Fruit fly (Drosophila melanogaster): ENCODE measurements around the gene CG7296.

CG7296 gene

DNA sequence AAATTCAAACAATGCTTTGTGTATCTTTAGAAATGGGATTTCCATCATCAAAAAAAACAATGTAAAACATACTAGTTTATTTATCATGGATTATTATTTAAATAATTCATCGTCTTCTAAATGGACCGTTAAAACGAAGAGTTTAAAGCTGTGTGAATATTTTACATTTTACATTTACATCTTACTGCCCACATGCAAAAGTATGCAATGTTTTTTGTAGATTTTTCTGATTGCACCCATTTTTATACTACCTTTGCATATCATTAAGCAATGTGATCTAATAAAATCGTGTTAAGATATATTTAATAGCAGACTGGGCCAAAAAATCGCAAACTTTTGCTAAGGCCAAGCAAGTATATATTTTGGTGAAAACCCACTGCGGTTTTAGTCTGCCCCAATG is 15.3 kb downstream of the CG7296 start:
- no peak for TF ChIP-seq CG17801 (GFP tag; optimal IDR thresholded peaks at IDR 0.05; ENCODE audit: partially characterized antibody)

DNA sequence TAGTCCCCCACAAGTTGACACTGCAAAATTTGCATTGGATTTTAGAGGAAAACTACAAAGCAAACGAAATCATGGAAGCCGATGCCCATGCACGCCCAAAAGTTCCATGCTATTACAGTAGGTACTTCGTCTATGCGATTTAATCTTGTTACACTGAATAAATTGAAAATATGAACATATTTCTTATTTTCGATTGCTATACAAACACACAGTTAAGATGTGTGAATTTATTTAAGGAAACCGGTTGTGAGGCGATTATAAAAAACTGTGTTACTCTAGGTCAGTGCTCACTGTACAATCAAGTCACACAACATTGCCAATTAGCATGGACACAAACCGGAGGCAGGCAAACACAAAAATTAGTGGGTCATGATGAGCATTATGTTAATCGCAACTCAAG is 21.3 kb downstream of the CG7296 start:
- no peak for TF ChIP-seq CG17801 (GFP tag; optimal IDR thresholded peaks at IDR 0.05; ENCODE audit: partially characterized antibody)

DNA sequence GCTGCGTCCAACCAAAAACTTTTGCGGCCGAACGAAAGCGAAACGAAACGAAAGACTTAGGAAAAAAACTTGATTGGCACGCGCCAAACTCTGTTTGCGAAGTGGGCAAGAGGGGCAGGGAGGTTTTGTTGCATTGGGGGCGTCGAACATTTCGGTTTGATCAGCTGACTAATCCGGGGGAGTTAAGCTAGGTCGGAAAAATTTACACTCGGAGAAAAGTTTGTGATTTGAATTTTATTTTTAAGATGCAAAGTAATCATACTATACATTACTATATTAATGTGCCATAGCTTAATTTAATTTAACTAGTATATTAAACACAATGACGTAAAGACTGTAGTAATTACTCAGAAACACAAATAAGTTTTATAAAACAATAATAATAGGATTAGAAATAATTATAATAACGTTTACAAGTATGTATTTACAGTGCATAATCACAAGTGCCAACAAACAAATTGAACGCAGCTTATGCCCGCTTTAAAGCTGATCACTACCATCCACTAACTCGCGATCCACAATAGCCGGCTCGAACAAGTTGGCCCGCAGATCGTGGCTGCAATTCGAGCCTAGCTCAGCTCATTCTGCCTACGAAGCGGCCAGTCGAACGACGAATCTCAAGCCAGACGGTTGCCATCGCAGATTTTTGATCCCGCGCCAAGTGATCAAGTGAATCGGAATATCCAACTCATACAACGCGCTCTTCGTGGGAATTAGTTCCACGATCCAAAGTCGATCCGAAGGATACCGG is 25.2 kb downstream of the CG7296 start, which contains the start of gene CG31871:
Gene CG31871, plus strand, starts transcription at position 592 of the 751 bp plus-strand sequence.
- TF ChIP-seq CG17801 (GFP tag; optimal IDR thresholded peaks at IDR 0.05; ENCODE audit: partially characterized antibody), result no peak

DNA sequence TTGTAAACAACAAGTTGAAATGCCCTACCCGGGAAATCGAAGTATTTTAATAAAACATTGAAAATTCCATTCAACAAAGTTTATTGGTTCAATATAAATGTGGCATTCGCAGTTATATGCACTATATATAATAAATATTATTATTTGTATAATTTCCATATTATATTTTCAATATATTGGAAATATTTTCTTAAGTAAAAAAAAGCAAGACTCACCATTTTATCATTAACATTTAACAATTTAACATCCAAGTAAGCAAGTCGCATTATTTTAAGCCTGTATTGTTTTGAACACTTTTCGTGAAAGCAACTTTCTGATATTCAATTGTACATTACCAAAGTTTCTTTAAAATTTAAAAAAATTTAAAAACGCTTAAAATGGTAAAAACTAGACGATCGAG is 28.9 kb downstream of the CG7296 start, which contains the start of gene CG45690:
Gene CG45690, plus strand, starts transcription at position 301 of the 400 bp plus-strand sequence.
- TF ChIP-seq CG17801 (GFP tag; optimal IDR thresholded peaks at IDR 0.05; ENCODE audit: partially characterized antibody), result no peak

DNA sequence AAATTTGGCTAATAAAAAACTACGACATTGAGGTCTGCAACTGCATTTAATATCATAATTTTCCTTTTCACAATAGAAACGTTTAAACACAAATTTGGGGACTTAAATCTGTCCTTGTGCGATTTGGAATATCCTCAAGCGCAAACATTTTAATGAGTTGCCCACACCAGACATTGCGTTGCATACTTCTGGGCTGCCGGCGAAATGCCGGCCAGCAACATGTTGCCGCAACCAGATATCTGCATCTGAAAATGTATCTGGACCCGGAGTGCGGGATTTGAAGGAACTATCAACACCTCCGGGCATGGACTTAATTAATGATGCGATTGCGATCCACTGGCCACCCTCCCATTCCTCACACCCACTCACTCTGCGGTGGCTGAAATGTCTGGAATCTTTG is 32.3 kb downstream of the CG7296 start:
- TF ChIP-seq CG17801 (GFP tag; optimal IDR thresholded peaks at IDR 0.05; ENCODE audit: partially characterized antibody), result no peak

DNA sequence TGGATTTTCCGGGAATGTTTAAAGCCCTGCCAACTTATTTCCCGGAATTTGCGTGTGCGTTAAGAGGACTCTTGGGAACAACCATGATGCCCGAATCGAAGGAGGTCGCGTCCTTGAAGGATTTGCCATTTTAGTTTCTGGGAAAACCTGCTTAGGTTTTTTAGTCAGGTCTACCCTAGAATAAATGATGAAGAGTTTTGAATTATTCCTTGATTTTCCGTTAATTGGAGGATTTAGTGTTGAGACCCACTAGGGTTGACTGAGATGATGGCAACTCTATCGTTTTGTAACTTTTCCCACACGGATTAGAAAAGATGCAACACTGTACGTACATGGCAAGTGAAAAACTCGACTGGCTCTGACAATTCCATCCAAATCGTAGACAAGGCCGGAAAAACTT is 35.6 kb downstream of the CG7296 start, which contains the start of gene dbf:
Gene dbf, plus strand, starts transcription at position 301 of the 400 bp plus-strand sequence.
- TF ChIP-seq CG17801 (GFP tag; optimal IDR thresholded peaks at IDR 0.05; ENCODE audit: partially characterized antibody), result no peak

DNA sequence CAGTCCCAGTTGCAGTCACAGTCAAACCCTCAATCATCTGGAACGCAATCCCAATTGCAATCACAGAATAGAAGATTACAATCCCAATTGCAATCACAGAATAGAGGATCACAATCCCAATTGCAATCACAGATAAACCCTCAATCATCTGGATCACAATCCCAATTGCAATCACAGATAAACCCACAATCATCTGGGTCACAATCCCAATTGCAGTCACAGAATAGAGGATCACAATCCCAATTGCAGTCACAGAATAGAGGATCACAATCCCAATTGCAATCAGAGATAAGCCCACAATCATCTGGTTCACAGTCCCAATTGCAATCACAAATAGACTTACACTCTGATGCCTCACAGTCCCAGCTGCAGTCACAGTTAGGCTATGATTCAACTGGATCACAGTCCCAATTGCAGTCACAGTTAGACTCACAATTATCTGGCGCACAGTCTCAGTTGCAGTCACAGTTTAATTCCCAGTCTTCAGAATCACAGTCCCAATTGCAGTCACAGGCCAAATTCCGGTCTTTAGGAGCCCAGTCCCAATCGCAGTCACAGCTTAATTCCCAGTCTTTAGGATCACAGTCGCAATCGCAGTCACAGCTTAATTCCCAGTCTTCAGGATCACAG is 39.0 kb downstream of the CG7296 start:
- TF ChIP-seq CG17801 (GFP tag; optimal IDR thresholded peaks at IDR 0.05; ENCODE audit: partially characterized antibody), result no peak

DNA sequence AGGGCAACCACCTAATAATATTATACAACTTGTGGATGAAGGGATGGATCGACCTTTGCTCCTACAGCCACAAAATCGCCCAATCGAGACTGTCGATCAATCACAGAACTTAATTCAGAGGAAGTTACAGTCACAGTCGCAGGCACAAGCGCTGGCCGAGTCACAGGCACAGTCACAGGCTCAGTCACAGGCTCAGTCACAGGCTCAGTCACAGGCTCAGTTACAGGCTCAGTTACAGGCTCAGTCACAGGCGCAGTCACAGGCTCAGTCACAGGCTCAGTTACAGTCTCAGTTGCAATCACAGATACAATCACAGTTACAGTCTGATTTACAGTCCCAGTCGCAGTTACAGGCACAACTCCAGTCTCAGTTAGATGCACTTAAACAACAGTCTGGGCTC is 40.1 kb downstream of the CG7296 start:
- no peak for TF ChIP-seq CG17801 (GFP tag; optimal IDR thresholded peaks at IDR 0.05; ENCODE audit: partially characterized antibody)

DNA sequence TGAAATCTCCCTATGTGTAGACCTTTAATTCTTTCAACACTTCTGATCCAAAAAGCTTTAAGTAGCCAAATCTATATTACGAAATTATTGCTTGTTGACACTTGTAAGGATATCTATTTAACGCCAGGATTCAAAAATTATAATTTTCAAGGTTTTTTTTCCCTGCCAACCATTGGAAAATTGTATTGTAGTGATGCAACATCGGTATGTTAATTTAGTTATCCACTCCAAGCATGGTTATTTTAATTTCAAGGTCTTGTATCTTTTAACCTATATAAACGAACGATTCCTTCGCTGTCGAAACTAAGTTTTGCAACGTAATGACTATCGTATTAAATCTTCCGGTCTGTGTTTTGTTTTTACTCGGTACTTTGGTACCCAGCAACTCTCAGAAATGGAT is 40.8 kb downstream of the CG7296 start, which contains the start of gene CG17097:
Gene CG17097, plus strand, starts transcription at position 301 of the 400 bp plus-strand sequence.
- TF ChIP-seq CG17801 (GFP tag; optimal IDR thresholded peaks at IDR 0.05; ENCODE audit: partially characterized antibody), result no peak

DNA sequence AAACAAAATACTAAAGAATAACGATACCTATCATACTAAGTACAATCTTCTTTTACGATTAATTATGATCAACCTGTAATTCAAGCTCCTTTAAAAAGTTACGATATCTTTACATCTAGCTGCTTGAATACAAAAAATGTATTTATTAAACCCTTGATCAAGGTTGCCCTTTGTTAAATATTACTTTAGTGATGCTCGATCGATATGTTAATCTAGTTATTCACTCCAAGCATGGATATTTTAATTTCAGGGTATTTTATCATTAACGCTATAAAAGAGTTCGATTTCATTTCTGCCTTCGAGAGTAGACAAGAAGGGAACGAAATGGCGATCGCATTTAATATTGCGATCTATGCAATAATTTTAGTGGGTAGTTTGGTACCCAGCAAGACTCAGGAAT is 43.2 kb downstream of the CG7296 start, which contains the start of gene CG18284:
Gene CG18284, plus strand, starts transcription at position 301 of the 400 bp plus-strand sequence.
- no peak for TF ChIP-seq CG17801 (GFP tag; optimal IDR thresholded peaks at IDR 0.05; ENCODE audit: partially characterized antibody)

DNA sequence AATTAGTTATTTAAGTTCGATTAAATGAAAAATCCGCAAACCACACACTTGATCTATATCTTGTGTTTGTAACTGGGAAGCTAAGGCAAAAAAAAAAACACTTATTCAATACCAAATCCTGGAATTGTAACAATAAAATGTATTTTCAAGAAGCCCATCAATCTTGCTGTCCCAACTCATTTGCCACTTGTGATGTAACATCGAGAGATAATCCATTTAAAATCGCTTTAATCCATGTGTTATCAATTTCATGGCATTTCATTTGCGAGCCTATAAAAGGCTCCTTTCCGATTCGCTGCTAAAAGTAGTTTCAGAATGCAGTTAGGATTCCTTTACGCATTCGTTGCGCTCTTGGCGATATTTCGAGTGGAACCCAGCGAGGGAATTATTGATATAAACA is 47.2 kb downstream of the CG7296 start, which contains the start of gene CG31872:
Gene CG31872, plus strand, starts transcription at position 301 of the 400 bp plus-strand sequence.
- no peak for TF ChIP-seq CG17801 (GFP tag; optimal IDR thresholded peaks at IDR 0.05; ENCODE audit: partially characterized antibody)

DNA sequence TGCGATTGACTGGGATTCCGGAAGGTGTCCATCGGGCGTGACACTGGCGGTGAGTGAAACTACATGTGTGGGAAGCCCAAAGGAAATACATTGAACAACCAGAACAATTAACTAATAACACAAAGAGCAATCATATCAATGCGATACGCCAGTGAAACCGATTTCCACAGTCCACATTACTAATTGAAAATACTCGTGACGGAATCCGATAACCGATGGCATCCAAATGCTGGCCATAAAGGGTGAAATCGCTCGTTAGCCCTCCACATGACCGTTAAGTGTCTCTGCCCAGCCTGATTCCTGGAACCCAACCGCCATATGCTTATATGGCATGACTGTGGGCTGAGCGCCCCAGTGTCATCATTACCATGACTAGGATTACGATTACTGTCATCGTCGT is 48.5 kb downstream of the CG7296 start, which contains the start of gene CG7329:
Gene CG7329, minus strand, starts transcription at position 101 of the 400 bp plus-strand sequence.
- TF ChIP-seq CG17801 (GFP tag; optimal IDR thresholded peaks at IDR 0.05; ENCODE audit: partially characterized antibody), result no peak
